Fruit fly (Drosophila melanogaster) whole organism: Measurements from ENCODE around the gene CG14424.

ENCODE experiments used
- CG8478 ChIP-seq: fragments of >200 bp; optimal IDR thresholded peaks from 2 replicates; lab custom pipeline; 2018; ENCODE audit warnings: inconsistent platforms
- Dll ChIP-seq: fragments of >200 bp; optimal IDR thresholded peaks from 2 replicates; lab custom pipeline; 2017
- EcR ChIP-seq, 2 experiments: fragments of >200 bp; optimal IDR thresholded peaks; 2 replicates each; lab custom pipeline; 2017; ENCODE audit warnings: missing biosample characterization in 2 of 2, missing genetic modification characterization in 2 of 2, missing genetic modification reagents in 2 of 2
- pan ChIP-seq: fragments of >200 bp; optimal IDR thresholded peaks from 2 replicates; lab custom pipeline; 2017
- psq ChIP-seq: fragments of >200 bp; optimal IDR thresholded peaks from 2 replicates; lab custom pipeline; 2017
- usp ChIP-seq: fragments of >200 bp; optimal IDR thresholded peaks from 2 replicates; lab custom pipeline; 2017; ENCODE audit warnings: missing biosample characterization, missing genetic modification characterization, mixed read lengths

CG14424 gene

DNA sequence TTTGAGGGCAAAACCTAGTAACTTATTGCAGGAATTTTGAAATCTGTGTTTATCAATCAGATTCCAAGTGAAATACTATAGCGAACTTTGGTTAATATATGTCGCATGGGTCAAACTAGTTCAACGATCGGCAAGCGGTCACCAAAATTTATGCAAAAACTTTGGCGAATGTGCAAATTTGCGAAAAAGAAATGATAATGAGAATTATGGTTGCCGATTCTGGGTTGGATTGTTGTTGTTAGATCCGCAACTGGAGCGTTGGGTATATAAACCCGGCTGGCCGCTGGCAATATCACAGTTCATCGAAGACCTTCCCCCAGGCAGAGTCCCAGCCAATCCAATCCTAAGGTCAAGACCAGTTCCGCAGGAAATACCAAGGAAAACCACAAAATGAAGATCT lies 16.0 kb upstream of the CG14424 start, which contains the start of gene CG14422:
TSS of gene CG14422 (plus strand) at position 301 of the 400 bp plus-strand sequence.
- no peak for TF ChIP-seq Dll (lab: Kevin White, UChicago)
- no peak for TF ChIP-seq pan (lab: Kevin White, UChicago)
- no peak for TF ChIP-seq usp
- no peak for TF ChIP-seq psq (lab: Kevin White, UChicago)
- no peak for TF ChIP-seq CG8478 (lab: Kevin White, UChicago)
- no peak for TF ChIP-seq EcR (GFP tag; optimal IDR thresholded peaks at IDR 0.05; lab: Kevin White, UChicago)

dm6 chrX:2941108-2941507 lies 14.1 kb upstream of the CG14424 start, which contains the start of gene CG14421:
Gene CG14421, plus strand, starts transcription at chrX:2941408.
- no peak for TF ChIP-seq psq (lab: Kevin White, UChicago)
- no peak for TF ChIP-seq EcR (GFP tag; optimal IDR thresholded peaks at IDR 0.05; lab: Kevin White, UChicago)
- TF ChIP-seq usp: no peak
- TF ChIP-seq CG8478 (lab: Kevin White, UChicago): no peak

dm6 chrX:2938556-2938955 lies 11.5 kb upstream of the CG14424 start, which contains the start of gene CG14420:
Gene CG14420, plus strand, starts transcription at chrX:2938856.
- no peak for TF ChIP-seq psq (lab: Kevin White, UChicago)
- TF ChIP-seq EcR (GFP tag; optimal IDR thresholded peaks at IDR 0.05; lab: Kevin White, UChicago): no peak
- TF ChIP-seq usp: no peak
- no peak for TF ChIP-seq pan (lab: Kevin White, UChicago)
- no peak for TF ChIP-seq Dll (lab: Kevin White, UChicago)
- TF ChIP-seq CG8478 (lab: Kevin White, UChicago): no peak

dm6 chrX:2936727-2937126 lies 9.7 kb upstream of the CG14424 start, which contains the start of gene CG3598:
Gene CG3598, plus strand, starts transcription at chrX:2937027.
- no peak for TF ChIP-seq CG8478 (lab: Kevin White, UChicago)
- no peak for TF ChIP-seq EcR (GFP tag; optimal IDR thresholded peaks at IDR 0.05; lab: Kevin White, UChicago)
- TF ChIP-seq pan (lab: Kevin White, UChicago): no peak
- no peak for TF ChIP-seq Dll (lab: Kevin White, UChicago)
- no peak for TF ChIP-seq usp
- no peak for TF ChIP-seq psq (lab: Kevin White, UChicago)

DNA sequence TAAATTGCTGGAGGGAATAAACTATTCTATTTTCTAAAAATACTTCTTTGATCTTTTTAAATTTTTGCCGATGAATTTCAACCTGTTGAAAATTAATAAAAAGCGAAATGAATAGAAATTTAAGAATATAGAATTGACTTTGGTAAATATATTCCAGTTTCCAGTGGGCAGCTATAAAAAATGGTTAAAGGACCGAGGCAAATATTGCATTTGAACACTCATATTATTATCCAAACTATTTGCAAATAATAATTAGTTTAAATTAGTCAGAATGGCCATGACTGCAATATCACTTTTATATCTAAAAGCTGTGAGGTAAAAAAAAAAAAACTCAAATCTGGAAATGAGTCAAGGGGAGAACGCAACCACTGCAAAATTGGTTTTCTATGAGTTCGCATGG lies 7.8 kb upstream of the CG14424 start, which contains the start of gene CG3592:
TSS of gene CG3592 (plus strand) at position 301 of the 400 bp plus-strand sequence.
- no peak for TF ChIP-seq EcR (GFP tag; optimal IDR thresholded peaks at IDR 0.05; lab: Kevin White, UChicago)
- TF ChIP-seq pan (lab: Kevin White, UChicago): no peak
- no peak for TF ChIP-seq Dll (lab: Kevin White, UChicago)
- no peak for TF ChIP-seq psq (lab: Kevin White, UChicago)
- TF ChIP-seq usp: no peak
- no peak for TF ChIP-seq CG8478 (lab: Kevin White, UChicago)

DNA sequence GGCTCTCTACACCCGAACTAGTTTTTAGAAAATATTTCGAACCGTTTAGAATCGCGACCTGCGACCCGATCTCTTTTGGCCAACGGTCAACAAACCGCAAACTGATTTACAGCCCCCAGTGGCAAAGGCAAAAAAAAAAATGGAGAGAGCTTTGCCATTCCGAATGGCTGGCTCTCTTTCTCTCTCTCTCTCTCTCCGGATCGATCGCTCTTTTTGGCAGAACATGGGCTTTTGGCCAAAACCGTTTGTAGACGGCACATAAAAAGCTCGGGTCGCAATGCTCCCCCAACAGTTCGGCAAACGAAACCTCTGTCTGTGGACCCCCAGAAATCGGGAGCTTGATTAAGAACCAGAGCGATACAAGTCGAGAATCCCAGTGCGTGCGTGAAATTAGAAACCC lies 2.4 kb upstream of the CG14424 start, which contains the start of gene CG32793:
TSS of gene CG32793 (plus strand) at position 301 of the 400 bp plus-strand sequence.
- no peak for TF ChIP-seq Dll (lab: Kevin White, UChicago)
- no peak for TF ChIP-seq pan (lab: Kevin White, UChicago)
- TF ChIP-seq EcR (GFP tag; optimal IDR thresholded peaks at IDR 0.05; lab: Kevin White, UChicago): no peak
- no peak for TF ChIP-seq psq (lab: Kevin White, UChicago)
- no peak for TF ChIP-seq usp
- no peak for TF ChIP-seq CG8478 (lab: Kevin White, UChicago)

dm6 chrX:2919742-2920141 lies 7.3 kb downstream of the CG14424 start, which contains the start of gene CG3588:
Gene CG3588, plus strand, starts transcription at chrX:2919770.
- TF ChIP-seq EcR (GFP tag; optimal IDR thresholded peaks at IDR 0.05; lab: Kevin White, UChicago) (no peak), psq (lab: Kevin White, UChicago) (no peak), pan (lab: Kevin White, UChicago) (no peak), CG8478 (lab: Kevin White, UChicago) (no peak), usp (no peak), Dll (lab: Kevin White, UChicago) (no peak)

dm6 chrX:2918551-2918950 lies 8.5 kb downstream of the CG14424 start:
- TF ChIP-seq pan (lab: Kevin White, UChicago) (no peak), psq (lab: Kevin White, UChicago) (no peak), CG8478 (lab: Kevin White, UChicago) (no peak), Dll (lab: Kevin White, UChicago) (no peak), EcR (GFP tag; optimal IDR thresholded peaks at IDR 0.05; lab: Kevin White, UChicago) (no peak), usp (no peak)

DNA sequence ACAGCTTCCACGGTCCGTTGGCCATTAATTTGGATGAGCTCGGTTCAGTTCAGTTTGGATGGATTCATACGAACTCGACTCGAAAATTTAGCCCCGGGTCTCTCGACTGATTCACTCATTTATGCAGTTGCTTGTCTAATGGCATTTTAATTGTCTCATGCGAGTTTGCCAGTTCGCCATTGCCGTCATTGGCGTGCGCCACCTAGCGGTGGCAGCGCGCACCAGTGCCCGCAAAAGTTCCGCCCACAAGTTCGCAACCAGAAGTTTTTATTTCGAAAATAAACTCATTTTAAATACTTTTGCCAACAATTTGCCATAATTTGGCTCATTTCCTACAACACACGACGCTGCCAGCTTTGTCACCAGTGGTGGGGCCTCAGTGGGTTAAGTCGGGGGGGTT lies 11.9 kb downstream of the CG14424 start:
- TF ChIP-seq pan (lab: Kevin White, UChicago): no peak
- TF ChIP-seq usp: no peak
- TF ChIP-seq psq (lab: Kevin White, UChicago): no peak
- no peak for TF ChIP-seq Dll (lab: Kevin White, UChicago)
- no peak for TF ChIP-seq CG8478 (lab: Kevin White, UChicago)
- TF ChIP-seq EcR (GFP tag; optimal IDR thresholded peaks at IDR 0.05; lab: Kevin White, UChicago): no peak

- TF ChIP-seq pan (lab: Kevin White, UChicago): no peak
- TF ChIP-seq CG8478 (lab: Kevin White, UChicago): no peak
- TF ChIP-seq EcR (GFP tag; optimal IDR thresholded peaks at IDR 0.05; lab: Kevin White, UChicago): no peak
- TF ChIP-seq psq (lab: Kevin White, UChicago): no peak
Observed at dm6 chrX:2914091-2914490, 13.0 kb downstream of the CG14424 start.

DNA sequence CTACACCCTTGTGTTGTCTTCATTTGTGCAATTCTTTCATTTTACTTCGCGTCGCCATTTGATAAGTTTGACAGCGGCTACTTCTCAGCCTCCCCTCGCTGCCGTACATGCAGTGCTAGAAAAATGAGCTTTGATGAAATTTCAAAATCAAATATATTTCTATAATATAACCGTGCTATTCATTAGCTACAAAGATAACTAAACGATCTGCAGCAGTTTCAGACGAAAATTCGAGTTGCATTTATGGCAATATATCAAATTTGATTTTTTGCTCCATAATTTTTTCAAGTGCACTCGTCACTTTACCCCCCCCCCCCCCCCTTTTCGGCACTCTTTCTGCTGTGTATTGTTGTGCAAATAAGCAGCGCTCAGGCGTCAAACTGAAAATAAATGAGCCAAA lies 14.5 kb downstream of the CG14424 start:
- no peak for TF ChIP-seq pan (lab: Kevin White, UChicago)
- no peak for TF ChIP-seq Dll (lab: Kevin White, UChicago)
- no peak for TF ChIP-seq CG8478 (lab: Kevin White, UChicago)
- no peak for TF ChIP-seq EcR (GFP tag; optimal IDR thresholded peaks at IDR 0.05; lab: Kevin White, UChicago)
- no peak for TF ChIP-seq usp
- TF ChIP-seq psq (lab: Kevin White, UChicago): no peak

- TF ChIP-seq EcR (GFP tag; optimal IDR thresholded peaks at IDR 0.05; lab: Kevin White, UChicago) (no peak), usp (no peak), pan (lab: Kevin White, UChicago) (no peak), psq (lab: Kevin White, UChicago) (no peak), Dll (lab: Kevin White, UChicago) (no peak), CG8478 (lab: Kevin White, UChicago) (no peak)
Observed at dm6 chrX:2907105-2907694, 19.9 kb downstream of the CG14424 start.
